Fruit fly (Drosophila melanogaster): Measurements from ENCODE around the gene grn.

grn gene

DNA sequence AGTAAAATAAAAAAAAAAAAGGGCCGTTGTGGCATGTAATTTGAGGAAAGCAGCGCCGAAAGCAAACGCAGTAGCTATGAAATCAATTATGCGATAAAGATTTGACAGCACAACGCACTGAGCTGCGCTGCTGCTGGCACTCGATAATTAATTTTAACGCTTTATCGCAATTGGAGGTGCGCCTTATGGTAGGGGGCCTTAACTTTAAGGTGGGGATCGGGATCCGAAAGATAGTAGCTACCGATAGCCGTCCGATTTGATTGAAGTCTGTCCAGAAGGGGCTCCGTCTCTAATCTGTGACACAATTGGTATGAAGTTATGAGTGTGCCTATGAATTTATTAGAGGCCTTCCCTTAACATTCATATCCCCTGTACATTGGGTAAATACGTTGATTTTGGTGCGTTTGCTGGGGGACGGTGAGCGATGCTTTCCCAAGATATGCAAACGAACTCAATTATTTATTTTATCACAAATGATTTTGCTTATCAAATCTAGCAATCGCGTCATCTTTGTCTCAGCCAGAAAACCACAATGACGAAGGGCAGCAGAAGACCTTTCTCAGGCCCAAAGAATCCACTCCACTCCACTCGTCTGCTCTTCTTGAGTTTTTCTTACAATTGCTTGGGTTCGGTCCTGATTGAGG, 27.3 kb upstream of the grn start (continued):
- TF ChIP-seq GATAe (GFP tag; conservative IDR thresholded peaks at IDR 0.05) (peak; percentile 88), chinmo (GFP tag; IDR thresholded peaks at IDR 0.05; ENCODE audit: partially characterized antibody) (0 out of 4 replicates have a peak, but pooled peaks have one; percentile 10), gsb (GFP tag; IDR thresholded peaks at IDR 0.05) (no peak), Hey (tag; optimal IDR thresholded peaks at IDR 0.05) (peak; percentile 65), Adf1 (GFP tag; IDR thresholded peaks at IDR 0.05) (peak; percentile 43; the same call in 1 of the 2 replicates), dmrt11E (tag; optimal IDR thresholded peaks at IDR 0.05) (no peak), Pdp1 (GFP tag; optimal IDR thresholded peaks at IDR 0.05) (peak in 1 of 2 experiments; percentile 43), vnd (GFP tag; IDR thresholded peaks at IDR 0.05; ENCODE audit: partially characterized antibody) (0 out of 3 replicates have a peak, but pooled peaks have one; percentile 25), grn (GFP tag; optimal IDR thresholded peaks at IDR 0.05) (peak; percentile 100), sens-2 (GFP tag; IDR thresholded peaks at IDR 0.05) (0 out of 2 replicates have a peak, but pooled peaks have one; percentile 4), sqz (GFP tag; optimal IDR thresholded peaks at IDR 0.05) (peak; percentile 20), Med (GFP tag) (peak; percentile 28), CG7745 (tag; optimal IDR thresholded peaks at IDR 0.05) (peak; percentile 14), caup (GFP tag; optimal IDR thresholded peaks at IDR 0.05; ENCODE audit: severe bottlenecking) (no peak), crol (GFP tag; IDR thresholded peaks at IDR 0.05) (peak; percentile 74), Vsx1 (GFP tag; optimal IDR thresholded peaks at IDR 0.05) (peak; percentile 16), Hmx (GFP tag; optimal IDR thresholded peaks at IDR 0.05) (no peak), TFAM (GFP tag; optimal IDR thresholded peaks at IDR 0.05) (no peak)

DNA sequence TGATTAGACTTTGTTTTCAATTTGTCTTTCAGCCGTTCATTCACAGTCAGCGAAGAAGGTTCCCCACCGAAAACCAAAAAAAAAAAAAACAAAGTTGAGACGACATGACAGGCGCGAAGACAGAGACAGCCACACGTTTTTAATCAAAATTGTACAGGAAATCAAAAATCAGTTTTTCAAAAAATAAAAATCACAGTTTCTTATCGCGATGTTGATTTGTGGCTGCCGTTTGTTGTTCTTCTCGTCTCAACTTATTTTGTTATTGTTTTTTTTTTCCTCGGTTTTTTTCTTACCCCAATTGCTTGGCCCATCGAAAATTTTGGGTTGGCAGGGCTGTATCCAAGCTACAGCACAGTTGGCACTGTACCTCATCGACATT, 26.0 kb upstream of the grn start:
- TF ChIP-seq grn (GFP tag; optimal IDR thresholded peaks at IDR 0.05): peak; percentile 99
- TF ChIP-seq CG32767 (GFP tag; IDR thresholded peaks at IDR 0.05): 0 out of 2 replicates have a peak, but pooled peaks have one; percentile 1
- peak; percentile 41; the same call in 1 of the 2 replicates for TF ChIP-seq CG10321 (GFP tag; IDR thresholded peaks at IDR 0.05)
- no peak for TF ChIP-seq jing (GFP tag; optimal IDR thresholded peaks at IDR 0.05)
- TF ChIP-seq sens-2 (GFP tag; IDR thresholded peaks at IDR 0.05): peak; percentile 91
- TF ChIP-seq Doc3 (GFP tag; IDR thresholded peaks at IDR 0.05; ENCODE audit: partially characterized antibody): no peak
- TF ChIP-seq sens (GFP tag): peak; percentile 37
- TF ChIP-seq sqz (GFP tag; optimal IDR thresholded peaks at IDR 0.05): peak; percentile 38
- TF ChIP-seq Lim3 (GFP tag; IDR thresholded peaks at IDR 0.05): peak; percentile 60; the same call in 1 of the 2 replicates
- 0 out of 2 replicates have a peak, but pooled peaks have one; percentile 1 for TF ChIP-seq klu (GFP tag; IDR thresholded peaks at IDR 0.05)
- no peak for TF ChIP-seq B-H1 (GFP tag; IDR thresholded peaks at IDR 0.05)
- TF ChIP-seq CG1233 (GFP tag; optimal IDR thresholded peaks at IDR 0.05): no peak

DNA sequence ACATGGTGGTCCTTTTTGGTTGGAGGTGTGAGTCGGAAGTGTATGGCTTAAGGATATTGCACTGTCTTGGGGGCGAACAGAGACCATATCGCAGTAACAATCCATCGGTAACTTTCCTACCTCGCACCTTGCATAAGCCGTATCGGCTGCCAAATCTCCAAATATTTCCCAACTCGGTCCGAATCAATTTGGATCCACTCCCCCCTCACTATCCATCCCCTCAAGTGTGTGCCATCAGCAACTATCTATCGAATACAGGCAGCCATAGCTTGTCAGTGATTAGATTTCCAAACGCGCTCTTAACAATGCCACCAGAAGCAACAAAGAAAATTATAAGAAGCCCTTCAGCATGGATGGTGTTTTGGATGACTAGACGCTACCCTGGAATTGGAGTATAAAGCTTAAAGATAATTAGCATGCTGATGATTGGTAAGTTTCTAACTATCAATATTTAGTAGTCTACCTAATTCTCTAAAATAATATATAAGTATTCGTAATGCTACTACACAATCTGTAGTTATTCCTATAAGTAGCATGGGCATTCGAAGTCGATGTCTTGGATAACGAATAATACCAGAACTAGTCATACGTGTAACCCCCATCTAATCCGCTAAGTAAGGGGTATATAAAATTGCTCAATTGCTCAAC, 25.5 kb upstream of the grn start:
- TF ChIP-seq CG15514 (GFP tag; optimal IDR thresholded peaks at IDR 0.05): peak; percentile 40
- TF ChIP-seq CG17612 (GFP tag; IDR thresholded peaks at IDR 0.05): no peak
- peak in 1 of 2 experiments; percentile 32 for TF ChIP-seq chif (GFP tag; optimal IDR thresholded peaks at IDR 0.05)
- TF ChIP-seq CG30431 (GFP tag; optimal IDR thresholded peaks at IDR 0.05): no peak
- no peak for TF ChIP-seq CG17802 (tag; optimal IDR thresholded peaks at IDR 0.05)
- no peak for TF ChIP-seq CG16813 (GFP tag; IDR thresholded peaks at IDR 0.05; ENCODE audit: partially characterized antibody)
- peak; percentile 15; the same call in 1 of the 2 replicates for TF ChIP-seq E2f2 (GFP tag; IDR thresholded peaks at IDR 0.05)
- TF ChIP-seq so (GFP tag; IDR thresholded peaks at IDR 0.05): peak; percentile 53; the same call in 1 of the 3 replicates
- no peak for TF ChIP-seq btn (GFP tag; optimal IDR thresholded peaks at IDR 0.05)
- TF ChIP-seq CG12219 (GFP tag; optimal IDR thresholded peaks at IDR 0.05): peak; percentile 18
- no peak for TF ChIP-seq sim (GFP tag; IDR thresholded peaks at IDR 0.05)
- peak; percentile 55 for TF ChIP-seq CG3847 (GFP tag; IDR thresholded peaks at IDR 0.05)
- no peak for TF ChIP-seq Sin3A (optimal IDR thresholded peaks at IDR 0.05)
- TF ChIP-seq sqz (GFP tag; optimal IDR thresholded peaks at IDR 0.05): no peak
- no peak for TF ChIP-seq slou (GFP tag; optimal IDR thresholded peaks at IDR 0.05)
- TF ChIP-seq Fer3 (tag; optimal IDR thresholded peaks at IDR 0.05): peak; percentile 61
- TF ChIP-seq Dll (GFP tag; IDR thresholded peaks at IDR 0.05; ENCODE audit: partially characterized antibody): no peak
- TF ChIP-seq Abd-B (GFP tag; optimal IDR thresholded peaks at IDR 0.05): peak; percentile 35
- TF ChIP-seq CG2678 (tag; optimal IDR thresholded peaks at IDR 0.05): peak; percentile 83
- no peak for TF ChIP-seq Nf-YA (GFP tag; IDR thresholded peaks at IDR 0.05)

All from whole organism, embryonic.